Fruit fly (Drosophila melanogaster) S2 (cell line): ENCODE results near the gene Vm34Ca.
"Not testable (repeated sequence)": the region's sequence is repeated elsewhere in the genome, so short reads cannot be mapped to it uniquely, and the experiment has no call there.

Source experiments
- CG8478 ChIP-seq: fragments of >200 bp; optimal IDR thresholded peaks from 2 replicates; lab custom pipeline; 2018
- CTCF ChIP-seq, 2 experiments: fragments of >200 bp; optimal IDR thresholded peaks; 2 replicates each; lab custom pipeline; 2018

Vm34Ca gene

DNA sequence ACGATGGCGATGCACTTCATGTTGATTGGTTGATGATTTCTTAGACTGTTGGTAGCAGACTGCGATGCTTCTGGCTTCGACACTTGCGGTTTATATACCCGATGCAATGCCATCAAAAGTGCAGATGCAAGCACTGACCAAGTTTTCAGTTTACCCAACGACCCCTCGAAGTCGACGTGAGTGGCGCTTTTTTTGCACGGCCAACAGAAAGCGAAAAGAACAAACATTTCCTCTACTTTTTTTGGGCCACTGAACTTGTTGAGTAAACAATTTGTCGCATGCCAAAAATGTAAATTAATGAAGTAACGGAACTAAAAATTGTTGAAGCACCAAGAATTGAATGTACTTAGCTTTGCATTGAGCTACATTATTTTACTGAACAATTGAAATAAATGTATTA, at the start of gene Vm34Ca:
Gene Vm34Ca (minus strand): TSS at position 66 of the 400 bp plus-strand sequence.
- no peak for TF ChIP-seq CG8478 (lab: Kevin White, UChicago)
- no peak for TF ChIP-seq CTCF (optimal IDR thresholded peaks at IDR 0.05; lab: Kevin White, UChicago)

DNA sequence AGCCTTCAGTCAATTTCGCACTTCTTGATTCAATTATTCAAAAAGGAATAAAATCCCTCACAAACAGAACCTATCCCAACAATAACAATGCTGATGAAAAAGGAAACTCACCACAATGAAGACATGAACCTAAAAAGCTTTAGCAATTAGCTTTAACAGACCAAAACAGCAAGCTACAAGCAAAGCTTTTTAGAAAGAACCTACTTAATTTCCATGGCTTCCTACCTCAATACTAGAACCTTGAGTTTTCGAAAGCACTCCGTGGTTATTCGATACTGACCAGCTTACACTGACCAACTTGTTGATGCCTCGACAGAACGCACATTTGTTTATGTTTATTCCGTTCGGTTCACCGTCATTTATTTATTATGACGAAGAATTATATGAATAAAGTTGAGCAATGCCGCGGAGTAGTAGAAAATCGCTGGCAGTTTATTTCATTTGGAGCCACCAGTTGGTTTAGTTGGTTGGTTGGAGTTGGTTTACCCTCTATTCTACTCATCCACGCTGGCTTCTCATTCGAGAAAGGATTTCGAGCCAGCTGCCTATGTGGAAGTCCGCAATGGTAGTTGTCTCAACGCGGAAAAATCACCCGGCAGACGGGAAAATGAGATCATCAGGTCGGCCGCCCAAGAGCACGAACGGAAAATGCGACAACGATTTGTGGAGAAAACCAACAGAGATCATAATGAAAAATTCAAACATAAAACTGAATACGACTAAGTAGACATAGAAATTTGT, 47.7 kb upstream of the Vm34Ca start, which contains the start of gene CG42810:
Gene CG42810 (plus strand): TSS at position 691 of the 741 bp plus-strand sequence.
- TF ChIP-seq CTCF (optimal IDR thresholded peaks at IDR 0.05; lab: Kevin White, UChicago) = no peak
- no peak for TF ChIP-seq CG8478 (lab: Kevin White, UChicago)

DNA sequence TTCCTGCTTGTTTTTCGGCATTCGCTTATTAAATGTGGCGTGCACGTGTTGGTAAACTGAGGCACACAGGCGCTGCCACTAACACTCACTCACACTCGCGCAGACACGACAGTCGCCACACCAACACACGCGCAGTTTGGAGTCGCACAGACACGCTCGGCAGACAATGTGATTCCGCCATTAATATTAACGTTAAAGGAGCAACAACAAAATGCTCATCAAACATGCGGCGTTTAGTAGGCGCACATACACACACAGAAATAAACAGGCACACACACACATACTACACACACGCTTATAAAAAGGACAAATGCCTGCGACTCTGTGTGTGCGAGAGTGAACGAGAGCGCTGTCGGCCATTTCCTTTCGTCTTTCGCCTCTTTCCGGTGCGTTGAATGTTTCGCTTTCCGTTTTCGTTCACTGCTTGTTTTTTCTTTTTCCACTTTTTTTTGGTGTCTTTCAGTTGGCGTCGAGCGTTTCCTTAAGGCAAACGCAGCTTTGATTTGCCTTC, 45.7 kb upstream of the Vm34Ca start, which contains the start of gene CG42809:
Gene CG42809 (plus strand): TSS at position 461 of the 511 bp plus-strand sequence.
- TF ChIP-seq CTCF (optimal IDR thresholded peaks at IDR 0.05; lab: Kevin White, UChicago) (no peak), CG8478 (lab: Kevin White, UChicago) (no peak)

DNA sequence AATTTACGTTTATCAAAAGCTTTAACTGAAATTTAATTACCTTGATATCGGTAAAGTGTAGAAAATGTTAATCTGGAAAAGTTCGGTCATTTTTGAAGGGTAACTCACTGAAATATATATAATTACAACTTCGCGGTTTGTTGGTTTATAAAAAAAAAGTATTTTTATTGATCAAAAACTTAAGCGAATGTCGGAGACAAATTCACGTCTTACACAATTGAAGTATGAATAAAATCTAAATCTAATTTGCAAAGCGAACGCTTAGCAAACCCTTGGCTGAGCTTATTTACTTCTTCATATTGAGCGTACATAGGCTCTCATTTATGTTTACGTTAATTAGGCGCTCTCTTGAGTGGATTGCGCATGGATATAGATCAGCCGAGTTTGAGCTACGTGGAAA, 38.0 kb upstream of the Vm34Ca start, which contains the start of gene Hsp60D:
Gene Hsp60D (minus strand): TSS at position 101 of the 400 bp plus-strand sequence.
- TF ChIP-seq CTCF (optimal IDR thresholded peaks at IDR 0.05; lab: Kevin White, UChicago); CG8478 (lab: Kevin White, UChicago): not testable (repeated sequence)

DNA sequence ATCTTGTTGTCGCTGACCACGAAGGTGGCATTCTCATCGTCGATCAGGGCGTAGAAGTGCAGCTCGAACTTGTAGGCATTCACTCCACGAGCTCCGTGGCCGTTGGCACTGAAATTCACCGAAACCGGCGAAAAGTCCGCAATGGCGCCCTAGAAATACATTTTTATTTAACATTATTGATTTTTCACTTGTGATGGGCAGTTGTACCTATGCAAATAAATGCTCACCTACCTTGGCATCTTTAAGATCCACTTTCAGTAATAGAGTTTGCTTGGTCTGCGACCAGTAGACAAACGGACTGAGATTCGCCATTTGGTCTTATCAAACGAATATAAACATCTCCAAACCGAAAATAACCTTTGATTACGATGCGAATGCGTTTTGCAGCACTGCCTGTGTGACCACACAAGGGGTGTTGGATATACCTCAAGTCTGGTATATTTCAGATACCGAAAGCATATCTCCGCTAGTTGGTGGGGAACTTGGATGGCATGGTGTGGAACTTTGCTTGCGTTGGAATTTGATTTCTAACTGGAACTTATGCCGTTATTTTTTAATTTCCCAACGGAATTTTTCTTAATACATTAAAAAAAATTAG, 33.9 kb upstream of the Vm34Ca start, which contains the start of gene Hacd2:
Gene Hacd2 (minus strand): TSS at position 403 of the 598 bp plus-strand sequence.
- TF ChIP-seq CTCF (optimal IDR thresholded peaks at IDR 0.05; lab: Kevin White, UChicago) = peak; percentile 68 to 73
- no peak for TF ChIP-seq CG8478 (lab: Kevin White, UChicago)

DNA sequence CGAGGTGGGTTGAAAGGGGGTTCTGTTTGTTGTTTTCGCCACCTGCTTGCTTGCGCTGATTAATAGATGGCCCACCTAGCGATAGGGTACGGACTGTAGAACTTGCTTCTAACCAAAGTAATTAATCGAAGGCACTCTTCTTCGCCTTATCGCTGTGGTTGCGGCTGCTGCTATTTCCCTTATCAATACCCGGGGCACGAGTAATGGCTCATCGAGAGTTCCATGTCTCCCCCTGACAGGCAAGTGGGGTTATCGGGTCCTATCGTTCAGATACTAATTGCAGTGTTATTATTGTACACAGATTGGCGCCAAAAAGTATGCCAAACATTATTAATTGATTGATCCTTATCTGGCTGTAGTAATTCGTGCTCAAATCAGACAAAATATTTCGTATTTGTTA, 25.4 kb upstream of the Vm34Ca start:
- no peak for TF ChIP-seq CG8478 (lab: Kevin White, UChicago)
- TF ChIP-seq CTCF (optimal IDR thresholded peaks at IDR 0.05; lab: Kevin White, UChicago) = no peak

DNA sequence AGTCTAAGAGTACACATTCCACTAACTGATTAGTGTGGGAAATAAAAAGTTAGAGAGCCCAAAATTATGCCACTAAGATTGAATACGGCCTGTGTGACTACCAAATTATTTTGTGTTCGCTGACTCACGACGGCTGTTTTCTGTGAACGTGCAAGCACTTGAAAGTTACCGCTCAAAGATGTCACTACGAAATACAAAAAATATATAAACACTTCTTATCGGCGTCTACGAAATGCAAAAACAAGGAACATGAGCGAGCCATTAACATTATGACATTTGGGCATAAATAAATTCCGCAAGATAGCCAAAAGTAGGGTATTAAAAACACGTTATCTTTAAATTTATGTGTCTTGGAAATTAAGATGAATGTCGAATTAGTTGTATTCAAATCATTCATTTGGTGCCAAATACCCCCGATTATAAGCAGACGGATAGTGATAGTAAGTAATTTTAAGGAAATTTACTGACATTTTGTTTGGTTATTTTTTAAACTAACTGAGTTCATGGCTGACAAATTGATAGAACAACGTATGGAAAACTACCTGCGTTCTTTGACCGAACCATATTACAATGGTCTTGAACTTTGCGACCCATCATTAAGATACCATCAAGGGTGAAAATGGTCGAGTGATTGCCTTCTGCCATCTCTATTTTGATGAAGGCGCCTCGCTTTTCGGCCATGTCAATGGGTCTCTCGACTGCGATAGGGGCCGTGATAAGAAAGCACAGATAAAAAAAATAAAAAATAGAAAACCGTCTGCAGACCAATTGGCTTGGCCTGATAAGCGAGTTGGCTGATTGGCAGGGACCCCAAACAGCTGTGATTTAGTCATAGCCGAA, 23.6 kb upstream of the Vm34Ca start, which contains the start of gene Tehao:
Gene Tehao (plus strand): TSS at position 828 of the 840 bp plus-strand sequence.
- TF ChIP-seq CTCF (optimal IDR thresholded peaks at IDR 0.05; lab: Kevin White, UChicago) (no peak), CG8478 (lab: Kevin White, UChicago) (no peak)

DNA sequence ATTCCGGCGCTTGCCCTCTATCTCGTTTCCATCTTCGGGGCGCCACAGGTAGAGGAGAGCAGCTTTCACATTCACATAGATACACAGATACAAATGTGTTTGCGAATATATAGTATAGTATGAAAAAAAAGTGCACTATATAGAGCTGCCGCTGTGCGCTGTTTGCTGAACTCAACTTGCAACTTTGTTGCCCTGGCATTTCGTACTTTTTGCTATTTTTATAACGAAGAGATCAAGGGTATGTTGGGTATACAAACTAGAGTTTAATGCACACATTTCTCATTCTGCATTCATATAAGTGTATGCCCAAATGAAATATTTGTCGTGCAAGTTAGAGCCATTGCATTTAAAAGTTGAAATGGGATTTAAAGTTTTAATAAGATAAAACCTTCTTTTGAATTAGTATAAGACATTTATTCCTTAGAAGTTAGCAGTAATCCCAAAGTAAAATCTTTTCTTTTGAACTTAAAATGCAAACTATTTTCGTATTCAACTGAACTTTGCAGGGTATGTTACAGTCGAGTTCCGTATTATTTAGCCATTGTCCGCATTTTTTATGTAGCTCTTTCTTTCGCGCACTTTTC, 19.6 kb upstream of the Vm34Ca start:
- no peak for TF ChIP-seq CG8478 (lab: Kevin White, UChicago)
- TF ChIP-seq CTCF (optimal IDR thresholded peaks at IDR 0.05; lab: Kevin White, UChicago) = no peak

DNA sequence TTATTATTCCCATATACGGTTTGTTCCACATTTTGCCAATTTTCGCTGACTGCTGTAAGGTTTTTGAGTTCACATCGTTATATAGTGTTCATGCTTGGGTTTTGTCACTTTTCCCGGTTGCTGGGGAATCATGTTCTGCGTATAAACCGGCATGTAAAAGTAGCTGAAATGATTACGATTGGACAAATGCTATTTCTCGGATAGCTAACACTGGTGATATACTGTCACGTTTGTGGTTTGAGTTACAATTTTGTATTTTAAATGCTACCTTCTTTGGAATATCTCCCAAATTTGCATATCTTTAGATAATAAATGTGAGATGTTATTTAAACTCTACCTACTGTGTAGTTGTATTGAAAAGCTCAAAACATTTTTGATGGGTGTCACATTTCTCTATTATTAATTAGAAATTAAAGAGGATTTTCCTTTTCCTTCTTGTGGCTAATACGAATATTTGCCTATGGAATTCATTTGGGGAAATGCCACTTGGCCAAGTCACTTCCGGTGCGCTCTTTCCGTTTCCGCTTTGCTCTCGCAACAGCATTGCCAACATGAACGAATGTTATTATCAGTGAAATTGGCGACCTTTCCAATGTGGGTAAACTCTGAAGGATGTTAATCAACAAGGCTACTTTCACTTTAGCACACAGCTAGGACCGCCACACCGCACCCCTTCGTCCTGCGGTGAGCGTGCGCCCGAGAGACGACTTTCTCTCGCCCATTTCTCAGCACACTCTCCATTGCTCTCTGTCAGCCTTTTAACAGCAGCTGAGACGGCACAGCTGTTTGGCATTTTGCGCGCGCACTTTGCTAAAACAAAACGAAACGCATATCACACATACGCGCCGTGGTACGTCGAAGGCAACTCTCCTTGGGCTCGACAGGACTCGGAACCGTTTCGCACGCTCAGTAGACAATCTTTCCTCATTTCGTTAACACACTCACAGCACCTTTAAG, 3.4 kb upstream of the Vm34Ca start, which contains the start of the genes CG16956, CG42784 and CG43850:
Gene CG16956 (minus strand): TSS at position 51 of the 957 bp plus-strand sequence.
Gene CG42784 (plus strand): TSS at position 907 of the 957 bp plus-strand sequence.
Gene CG43850 (plus strand): TSS at position 907 of the 957 bp plus-strand sequence.
- no peak for TF ChIP-seq CG8478 (lab: Kevin White, UChicago)
- TF ChIP-seq CTCF (optimal IDR thresholded peaks at IDR 0.05; lab: Kevin White, UChicago) = no peak

DNA sequence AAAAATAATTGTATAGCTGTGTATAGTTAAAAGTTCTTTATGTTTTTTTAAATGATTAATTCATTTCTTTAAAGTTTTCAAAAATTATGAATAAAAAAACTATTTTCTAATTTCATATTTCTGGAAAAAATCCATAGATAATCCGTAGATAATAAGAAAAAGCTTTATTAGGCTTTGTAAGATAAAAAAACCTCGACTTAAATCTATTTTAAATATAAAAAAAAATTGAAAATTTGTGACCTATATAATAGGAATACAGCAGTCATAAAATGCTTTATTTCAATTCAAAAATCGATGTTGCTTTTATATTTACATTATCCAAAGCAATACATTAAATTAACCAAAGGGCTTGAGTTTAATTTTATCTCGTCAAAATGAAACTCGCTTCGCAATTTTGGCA, 788 bp upstream of the Vm34Ca start, which contains the start of gene Flad2:
Gene Flad2 (plus strand): TSS at position 301 of the 400 bp plus-strand sequence.
- no peak for TF ChIP-seq CG8478 (lab: Kevin White, UChicago)
- no peak for TF ChIP-seq CTCF (optimal IDR thresholded peaks at IDR 0.05; lab: Kevin White, UChicago)

DNA sequence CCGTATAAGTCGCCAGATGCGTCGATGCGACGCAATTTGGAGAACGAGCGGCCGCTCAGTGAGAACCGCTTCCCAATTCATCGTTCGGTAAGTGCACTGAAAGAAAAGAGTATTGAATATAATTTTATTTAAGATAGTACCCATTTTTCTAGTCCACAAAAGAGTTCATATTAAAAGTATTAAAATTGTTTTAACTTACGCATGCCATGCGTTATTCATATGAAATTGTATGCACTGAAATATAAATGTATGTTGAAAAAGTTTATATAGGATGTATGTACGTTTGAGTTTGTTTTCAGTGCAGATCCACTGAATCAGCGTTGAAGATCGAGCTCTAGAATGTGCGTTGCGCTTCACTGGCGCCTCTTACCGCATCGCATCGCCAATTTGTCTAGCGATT, 11.9 kb downstream of the Vm34Ca start:
- TF ChIP-seq CG8478 (lab: Kevin White, UChicago) = no peak
- TF ChIP-seq CTCF (optimal IDR thresholded peaks at IDR 0.05; lab: Kevin White, UChicago) = no peak

DNA sequence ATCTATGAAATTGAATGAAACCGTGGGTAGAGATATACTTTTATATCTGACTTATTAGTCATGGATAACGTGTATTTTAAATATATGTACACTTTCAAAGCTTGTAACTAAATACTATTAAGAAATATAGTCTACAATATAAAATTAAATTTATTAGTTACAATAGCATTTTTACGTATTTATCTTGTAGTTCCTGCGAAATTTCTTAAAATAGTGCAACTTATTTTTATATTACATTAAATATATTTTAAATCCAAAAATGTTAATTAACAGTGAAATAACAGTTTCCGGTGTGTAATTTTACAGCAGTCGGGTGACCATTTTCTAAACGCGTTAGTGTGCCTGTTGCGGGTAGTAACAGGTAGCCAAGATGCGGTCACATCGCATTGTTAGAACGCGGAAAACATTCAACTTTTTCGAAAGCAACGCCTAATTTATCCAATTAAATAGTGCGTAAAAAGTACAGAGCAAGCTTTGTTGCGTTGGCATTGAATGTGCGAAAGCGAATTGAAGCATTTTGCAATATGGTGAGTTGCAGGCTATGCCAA, 12.7 kb downstream of the Vm34Ca start, which contains the start of the genes CG10859 and CG7110:
Gene CG10859 (minus strand): TSS at position 51 of the 548 bp plus-strand sequence.
Gene CG7110 (plus strand): TSS at position 378 of the 548 bp plus-strand sequence.
- TF ChIP-seq CG8478 (lab: Kevin White, UChicago) = no peak
- TF ChIP-seq CTCF (optimal IDR thresholded peaks at IDR 0.05; lab: Kevin White, UChicago) = no peak
